Worm (Caenorhabditis elegans) whole organism, L1 larva: ENCODE measurements around the gene C27D8.3.

Source experiments
- aly-2 ChIP-seq: fragments of 150-350 bp; optimal IDR thresholded peaks from 2 replicates; lab custom pipeline; 2014; ENCODE audit warnings: missing biosample characterization, missing genetic modification characterization
- ama-1 ChIP-seq: fragments of 150-350 bp; optimal IDR thresholded peaks from 2 replicates; lab custom pipeline; 2014
- ceh-63 ChIP-seq: fragments of 200-800 bp; sonication (Bioruptor generic); optimal IDR thresholded peaks from 2 replicates; lab custom pipeline; 2018; ENCODE audit warnings: mild to moderate bottlenecking, missing genetic modification characterization, missing compliant biosample characterization
- hpl-2 ChIP-seq: fragments of 150-350 bp; optimal IDR thresholded peaks from 2 replicates; lab custom pipeline; 2014; ENCODE audit warnings: missing biosample characterization, missing genetic modification reagents, missing genetic modification characterization
- irx-1 ChIP-seq: sonication (generic microtip); optimal IDR thresholded peaks from 2 replicates; lab custom pipeline; 2016; ENCODE audit warnings: missing genetic modification characterization, missing compliant biosample characterization
- lin-15B ChIP-seq: fragments of 150-350 bp; sonication (generic microtip); optimal IDR thresholded peaks from 3 replicates; lab custom pipeline; 2014; ENCODE audit warnings: missing biosample characterization, missing genetic modification characterization
- lin-35 ChIP-seq, 2 experiments: fragments of 150-350 bp; optimal IDR thresholded peaks; 2 replicates each; lab custom pipeline; 2014; ENCODE audit warnings: missing biosample characterization in 2 of 2, missing genetic modification characterization in 2 of 2, missing genetic modification reagents in 2 of 2
- lin-39 ChIP-seq: fragments of 150-350 bp; optimal IDR thresholded peaks from 2 replicates; lab custom pipeline; 2014; ENCODE audit warnings: missing biosample characterization, missing genetic modification reagents, missing genetic modification characterization
- nhr-12 ChIP-seq: sonication (generic microtip); optimal IDR thresholded peaks from 2 replicates; lab custom pipeline; 2017; ENCODE audit warnings: missing biosample characterization, missing genetic modification characterization
- sox-4 ChIP-seq: sonication (generic microtip); optimal IDR thresholded peaks from 2 replicates; lab custom pipeline; 2016; ENCODE audit warnings: missing genetic modification characterization, missing compliant biosample characterization
- zag-1 ChIP-seq: fragments of 150-350 bp; optimal IDR thresholded peaks from 2 replicates; lab custom pipeline; 2014; ENCODE audit warnings: missing biosample characterization, missing genetic modification characterization

DNA sequence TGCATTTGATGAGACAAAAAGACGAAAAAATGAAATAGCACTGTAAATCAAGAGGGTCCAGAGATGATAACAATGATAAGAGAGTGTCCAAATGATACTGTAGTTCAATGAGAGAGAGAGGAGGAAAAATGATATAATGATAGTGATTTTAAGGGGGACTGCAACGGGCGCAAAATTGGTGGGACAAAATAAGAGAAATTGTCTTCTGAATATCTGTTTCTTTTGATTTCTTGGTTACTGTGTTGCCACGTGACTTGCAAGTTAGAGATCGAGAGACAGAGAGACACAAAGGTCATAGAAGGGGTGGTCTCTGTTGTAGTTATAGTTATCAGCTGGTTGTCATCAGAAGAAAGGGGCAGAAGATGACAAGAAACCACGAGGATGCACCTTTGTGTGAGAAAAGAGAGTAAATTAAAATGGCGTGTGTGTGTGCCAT lies 4.4 kb upstream of the C27D8.3 start:
- TF ChIP-seq ceh-63 (GFP tag; lab: Kevin White, UChicago) (no peak), ama-1 (lab: Kevin White, UChicago) (no peak), zag-1 (tag; lab: Kevin White, UChicago) (no peak), nhr-12 (no peak), hpl-2 (GFP tag; lab: Kevin White, UChicago) (no peak), lin-39 (tag; lab: Kevin White, UChicago) (no peak), irx-1 (tag; lab: Kevin White, UChicago) (no peak), sox-4 (tag; lab: Kevin White, UChicago) (no peak), aly-2 (tag; lab: Kevin White, UChicago) (no peak), lin-15B (tag; lab: Kevin White, UChicago) (no peak), lin-35 (GFP tag; optimal IDR thresholded peaks at IDR 0.05; lab: Kevin White, UChicago) (peak in 1 of 2 experiments; percentile 81)
